Fruit fly (Drosophila melanogaster) whole organism, adult: ENCODE results near the gene CG15347.

Experiments used
- Crg-1 ChIP-seq: fragments of 200-800 bp; sonication (Bioruptor generic); optimal IDR thresholded peaks from 2 replicates; lab custom pipeline; 2016; ENCODE audit warnings: missing biosample characterization, missing genetic modification characterization
- Mnt ChIP-seq: fragments of 200-800 bp; sonication (Bioruptor generic); optimal IDR thresholded peaks from 2 replicates; lab custom pipeline; 2016; ENCODE audit warnings: missing biosample characterization, mild to moderate bottlenecking, missing genetic modification characterization
- bab1 ChIP-seq: fragments of 200-800 bp; sonication (Bioruptor generic); optimal IDR thresholded peaks from 3 replicates; lab custom pipeline; 2019; ENCODE audit warnings: missing biosample characterization, mild to moderate bottlenecking, missing genetic modification characterization, moderate library complexity
- kay ChIP-seq: fragments of 200-800 bp; sonication (Bioruptor generic); peaks from one replicate; lab custom pipeline; 2016; ENCODE audit warnings: missing biosample characterization, missing genetic modification characterization, borderline replicate concordance
- tj ChIP-seq: fragments of 200-800 bp; sonication (Bioruptor generic); optimal IDR thresholded peaks from 3 replicates; lab custom pipeline; 2017; ENCODE audit warnings: missing biosample characterization, mild to moderate bottlenecking, missing genetic modification characterization, moderate library complexity

dm6 chrX:8483671-8484070, 23.0 kb upstream of the CG15347 start, which contains the start of gene CG33223:
- TF ChIP-seq Crg-1 (GFP tag; lab: Kevin White, UChicago): no peak
- TF ChIP-seq tj: peak; percentile 92
- TF ChIP-seq bab1 (GFP tag; lab: Kevin White, UChicago): peak; percentile 81
- no peak for TF ChIP-seq Mnt (GFP tag; lab: Kevin White, UChicago)
- no peak for TF ChIP-seq kay (GFP tag; lab: Kevin White, UChicago)
